Fruit fly (Drosophila melanogaster): ENCODE results near the gene CG10657.

Gene CG10657

DNA sequence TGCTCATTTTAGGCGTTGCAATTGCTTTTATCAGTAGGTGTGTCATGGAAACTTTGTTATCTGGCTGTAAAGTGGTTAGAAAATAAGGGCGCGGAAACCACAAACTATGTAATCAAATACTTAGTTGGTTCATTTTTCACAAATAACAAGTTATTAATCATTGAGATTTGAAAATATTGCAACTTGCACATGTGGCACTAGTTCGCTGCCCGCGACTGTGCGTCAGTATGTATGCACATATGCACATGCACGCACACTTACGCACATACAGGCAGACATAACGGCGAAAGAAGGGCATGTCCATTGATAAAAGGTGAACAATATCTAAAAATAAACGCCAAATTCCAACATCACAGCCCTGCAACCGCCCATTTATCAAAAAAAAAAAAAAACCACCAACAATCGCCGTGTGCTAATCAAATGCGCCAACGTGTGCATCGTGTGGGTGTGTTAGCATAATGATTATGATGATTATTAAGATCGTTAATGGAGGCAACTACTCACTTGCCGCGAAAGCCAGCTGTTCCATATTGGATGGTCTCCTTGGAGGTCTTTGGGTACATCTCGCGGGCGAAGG, 32.5 kb upstream of the CG10657 start (continued):
- no peak for TF ChIP-seq nerfin-2 (GFP tag; IDR thresholded peaks at IDR 0.05; ENCODE audit: partially characterized antibody)
- TF ChIP-seq ssp (GFP tag; IDR thresholded peaks at IDR 0.05) = no peak
- TF ChIP-seq CG6765 (GFP tag; optimal IDR thresholded peaks at IDR 0.05) = no peak
- TF ChIP-seq NfI (GFP tag; optimal IDR thresholded peaks at IDR 0.05) = peak; percentile 38
- no peak for TF ChIP-seq bowl (GFP tag; IDR thresholded peaks at IDR 0.05)
- TF ChIP-seq peb (GFP tag; IDR thresholded peaks at IDR 0.05) = no peak
- no peak for TF ChIP-seq kni (GFP tag; optimal IDR thresholded peaks at IDR 0.05)
- TF ChIP-seq Med (GFP tag) = peak; percentile 88
- no peak for TF ChIP-seq cas (GFP tag; IDR thresholded peaks at IDR 0.05)
- peak; percentile 71 for TF ChIP-seq Xrp1 (GFP tag; IDR thresholded peaks at IDR 0.05)
- TF ChIP-seq ranshi (GFP tag; IDR thresholded peaks at IDR 0.05) = peak; percentile 17; the same call in 1 of the 2 replicates
- TF ChIP-seq Deaf1 (tag; optimal IDR thresholded peaks at IDR 0.05) = no peak
- no peak for TF ChIP-seq CG8290 (GFP tag; optimal IDR thresholded peaks at IDR 0.05)
- TF ChIP-seq CG8290 (tag; optimal IDR thresholded peaks at IDR 0.05) = no peak
- TF ChIP-seq CG10543 (GFP tag; optimal IDR thresholded peaks at IDR 0.05) = peak; percentile 10
- TF ChIP-seq row (GFP tag; IDR thresholded peaks at IDR 0.05) = peak; percentile 39; the same call in 1 of the 3 replicates
- TF ChIP-seq CG1529 (GFP tag; optimal IDR thresholded peaks at IDR 0.05) = peak; percentile 25
- TF ChIP-seq NC2β (GFP tag; optimal IDR thresholded peaks at IDR 0.05) = no peak
- no peak for TF ChIP-seq D19B (GFP tag; optimal IDR thresholded peaks at IDR 0.05)
- TF ChIP-seq lilli (GFP tag; optimal IDR thresholded peaks at IDR 0.05) = peak; percentile 35
- no peak for TF ChIP-seq CG12769 (tag; optimal IDR thresholded peaks at IDR 0.05)
- peak; percentile 34 for TF ChIP-seq kay (GFP tag; optimal IDR thresholded peaks at IDR 0.05)
- no peak for TF ChIP-seq Stat92E (GFP tag; optimal IDR thresholded peaks at IDR 0.05)
- no peak for TF ChIP-seq emc (GFP tag; optimal IDR thresholded peaks at IDR 0.05)
- TF ChIP-seq fd3F (GFP tag; optimal IDR thresholded peaks at IDR 0.05) = no peak
- no peak for TF ChIP-seq Hr39 (optimal IDR thresholded peaks at IDR 0.05)
- no peak for TF ChIP-seq Doc2 (GFP tag; IDR thresholded peaks at IDR 0.05)
- no peak for TF ChIP-seq Dll (GFP tag; IDR thresholded peaks at IDR 0.05; ENCODE audit: partially characterized antibody)
- no peak for TF ChIP-seq crc (GFP tag; optimal IDR thresholded peaks at IDR 0.05)
- peak; percentile 21 for TF ChIP-seq gcm (GFP tag; optimal IDR thresholded peaks at IDR 0.05)
- TF ChIP-seq E2f1 (GFP tag; IDR thresholded peaks at IDR 0.05) = peak; percentile 12; the same call in 1 of the 2 replicates
- no peak for TF ChIP-seq CG9609 (GFP tag; optimal IDR thresholded peaks at IDR 0.05)
- no peak for TF ChIP-seq MBD-R2 (GFP tag; IDR thresholded peaks at IDR 0.05)
- TF ChIP-seq Sry-β (GFP tag; optimal IDR thresholded peaks at IDR 0.05) = no peak
- TF ChIP-seq gsb-n (tag; optimal IDR thresholded peaks at IDR 0.05) = peak; percentile 23
- no peak for TF ChIP-seq crol (GFP tag; IDR thresholded peaks at IDR 0.05)
- peak; percentile 18 for TF ChIP-seq CG9437 (GFP tag; optimal IDR thresholded peaks at IDR 0.05)
- no peak for TF ChIP-seq CG8478 (optimal IDR thresholded peaks at IDR 0.05)
- 0 out of 2 replicates have a peak, but pooled peaks have one; percentile 35 for TF ChIP-seq CG14014 (GFP tag; IDR thresholded peaks at IDR 0.05)
- TF ChIP-seq her (GFP tag; optimal IDR thresholded peaks at IDR 0.05) = no peak
- TF ChIP-seq run (tag; optimal IDR thresholded peaks at IDR 0.05) = peak; percentile 55
- peak; percentile 25 for TF ChIP-seq CG12071 (GFP tag; optimal IDR thresholded peaks at IDR 0.05)
- 0 out of 3 replicates have a peak, but pooled peaks have one; percentile 14 for TF ChIP-seq CG34224 (GFP tag; IDR thresholded peaks at IDR 0.05; ENCODE audit: partially characterized antibody)
- peak; percentile 68 for TF ChIP-seq zfh1 (GFP tag; IDR thresholded peaks at IDR 0.05)
- TF ChIP-seq CG11695 (GFP tag; IDR thresholded peaks at IDR 0.05) = peak; percentile 47
- TF ChIP-seq Trl (optimal IDR thresholded peaks at IDR 0.05) = no peak
- TF ChIP-seq Trl (GFP tag; optimal IDR thresholded peaks at IDR 0.05) = no peak
- TF ChIP-seq bigmax (GFP tag; optimal IDR thresholded peaks at IDR 0.05) = no peak
- TF ChIP-seq CG11504 (tag; optimal IDR thresholded peaks at IDR 0.05) = peak; percentile 72
- no peak for TF ChIP-seq zen (tag; optimal IDR thresholded peaks at IDR 0.05)
- TF ChIP-seq twi (tag; optimal IDR thresholded peaks at IDR 0.05) = peak; percentile 12
- peak; percentile 42 for TF ChIP-seq nmo (GFP tag; optimal IDR thresholded peaks at IDR 0.05)

All from whole organism, embryonic.